Fruit fly (Drosophila melanogaster) whole organism, pupa: Measurements from ENCODE around the gene CG14322.

ENCODE experiments used
- CG13204 ChIP-seq: fragments of 200-800 bp; sonication (Bioruptor generic); optimal IDR thresholded peaks from 2 replicates; lab custom pipeline; 2018; ENCODE audit warnings: missing biosample characterization, mild to moderate bottlenecking, missing genetic modification characterization, moderate library complexity
- CG15710 ChIP-seq: fragments of 200-800 bp; sonication (Bioruptor generic); optimal IDR thresholded peaks from 2 replicates; lab custom pipeline; 2018; ENCODE audit warnings: missing biosample characterization, mild to moderate bottlenecking, missing genetic modification characterization, moderate library complexity
- CG17806 ChIP-seq: fragments of 200-800 bp; sonication (Bioruptor generic); optimal IDR thresholded peaks from 2 replicates; lab custom pipeline; 2018; ENCODE audit warnings: missing biosample characterization, mild to moderate bottlenecking, missing genetic modification characterization, moderate library complexity
- CG34367 ChIP-seq: fragments of 200-800 bp; sonication (Bioruptor generic); optimal IDR thresholded peaks from 2 replicates; lab custom pipeline; 2018; ENCODE audit warnings: missing biosample characterization, mild to moderate bottlenecking, missing genetic modification characterization
- CG4496 ChIP-seq: fragments of 200-800 bp; sonication (Bioruptor generic); IDR thresholded peaks from 3 replicates; pipeline ENCODE4 v1.3.6; 2022; ENCODE audit warnings: missing biosample characterization, missing genetic modification characterization
- CG9948 ChIP-seq: fragments of 200-800 bp; sonication (Bioruptor generic); optimal IDR thresholded peaks from 2 replicates; lab custom pipeline; 2018; ENCODE audit warnings: missing biosample characterization, mild to moderate bottlenecking, missing genetic modification characterization, moderate library complexity
- D1 ChIP-seq: fragments of 200-800 bp; sonication (Bioruptor generic); optimal IDR thresholded peaks from 2 replicates; lab custom pipeline; 2018; ENCODE audit warnings: missing biosample characterization, mild to moderate bottlenecking, missing genetic modification characterization, moderate library complexity
- EcR ChIP-seq: fragments of 200-800 bp; sonication (Bioruptor generic); optimal IDR thresholded peaks from 3 replicates; lab custom pipeline; 2019; ENCODE audit warnings: missing biosample characterization, missing genetic modification characterization, mild to moderate bottlenecking, moderate library complexity, missing genetic modification reagents
- Pif1A ChIP-seq: fragments of 200-800 bp; sonication (Bioruptor generic); optimal IDR thresholded peaks from 3 replicates; lab custom pipeline; 2016; ENCODE audit warnings: missing biosample characterization, missing genetic modification characterization
- Pif1B ChIP-seq: fragments of 200-800 bp; sonication (Bioruptor generic); optimal IDR thresholded peaks from 3 replicates; lab custom pipeline; 2016; ENCODE audit warnings: missing biosample characterization, missing genetic modification characterization
- gl ChIP-seq: fragments of 200-800 bp; sonication (Bioruptor generic); optimal IDR thresholded peaks from 2 replicates; lab custom pipeline; 2018; ENCODE audit warnings: missing biosample characterization, mild to moderate bottlenecking, missing genetic modification characterization

DNA sequence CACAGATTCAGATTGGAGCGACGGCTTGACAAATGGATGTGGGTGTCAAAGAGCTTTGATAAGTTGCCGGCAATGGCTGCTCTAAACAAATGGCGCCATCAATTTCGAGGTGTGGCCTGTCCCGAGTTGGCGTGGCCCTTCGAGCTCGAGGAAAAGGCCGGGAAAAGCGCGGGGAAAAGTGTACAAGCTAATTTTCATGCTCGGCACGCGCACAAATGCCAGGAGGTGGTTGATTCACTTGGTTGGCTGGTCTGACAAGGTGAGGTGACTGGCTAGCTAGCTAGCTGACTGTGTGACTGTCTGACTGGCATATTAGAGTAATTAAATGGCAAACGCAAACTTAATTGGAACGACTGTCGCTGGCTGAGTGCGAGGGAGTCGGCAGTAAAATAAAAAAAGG is 45.6 kb upstream of the CG14322 start:
- TF ChIP-seq CG15710 (tag; lab: Kevin White, UChicago) (no peak), CG4496 (GFP tag; lab: Robert Waterston, UW) (no peak), EcR (GFP tag; lab: Kevin White, UChicago) (no peak), gl (no peak), Pif1A (no peak), CG13204 (GFP tag; lab: Kevin White, UChicago) (no peak), D1 (tag; lab: Kevin White, UChicago) (no peak), CG17806 (tag; lab: Kevin White, UChicago) (no peak), Pif1B (no peak), CG34367 (tag; lab: Kevin White, UChicago) (no peak), CG9948 (tag; lab: Kevin White, UChicago) (no peak)
